Fruit fly (Drosophila melanogaster) whole organism, prepupa: ENCODE data around the gene CG18814.

Source experiments
- Blimp-1 ChIP-seq: fragments of 200-800 bp; sonication (Bioruptor generic); optimal IDR thresholded peaks from 3 replicates; lab custom pipeline; 2017; ENCODE audit warnings: missing biosample characterization, missing genetic modification characterization, mild to moderate bottlenecking, moderate library complexity, missing genetic modification reagents
- CG10631 ChIP-seq: fragments of 200-800 bp; sonication (Bioruptor generic); optimal IDR thresholded peaks from 2 replicates; lab custom pipeline; 2016; ENCODE audit warnings: missing biosample characterization, missing genetic modification characterization
- CG11902 ChIP-seq: fragments of 200-800 bp; sonication (Bioruptor generic); optimal IDR thresholded peaks from 3 replicates; lab custom pipeline; 2016; ENCODE audit warnings: missing biosample characterization, missing genetic modification characterization
- CG15336 ChIP-seq: fragments of 200-800 bp; sonication (Bioruptor generic); IDR thresholded peaks from 2 replicates; pipeline ENCODE4 v1.3.6; 2022; ENCODE audit warnings: missing biosample characterization, missing genetic modification characterization
- CG16779 ChIP-seq: fragments of 200-800 bp; sonication (Bioruptor generic); optimal IDR thresholded peaks from 3 replicates; lab custom pipeline; 2017; ENCODE audit warnings: missing biosample characterization, mild to moderate bottlenecking, missing genetic modification characterization
- CG3032 ChIP-seq: fragments of 200-800 bp; optimal IDR thresholded peaks from 2 replicates; lab custom pipeline; 2019; ENCODE audit warnings: missing biosample characterization, mild to moderate bottlenecking, missing genetic modification characterization, moderate library complexity
- CG34406 ChIP-seq: fragments of 200-800 bp; sonication (Bioruptor generic); optimal IDR thresholded peaks from 3 replicates; lab custom pipeline; 2016; ENCODE audit warnings: missing biosample characterization, missing genetic modification characterization
- CG4318 ChIP-seq: fragments of 200-800 bp; sonication (Bioruptor generic); optimal IDR thresholded peaks from 3 replicates; lab custom pipeline; 2017; ENCODE audit warnings: missing biosample characterization, mild to moderate bottlenecking, missing genetic modification characterization
- CG6163 ChIP-seq: fragments of 200-800 bp; sonication (Bioruptor generic); IDR thresholded peaks from 3 replicates; pipeline ENCODE4 v1.3.6; 2022; ENCODE audit warnings: missing biosample characterization, missing genetic modification characterization
- CG6808 ChIP-seq: fragments of 200-800 bp; sonication (Bioruptor generic); optimal IDR thresholded peaks from 3 replicates; lab custom pipeline; 2017; ENCODE audit warnings: missing biosample characterization, missing genetic modification characterization, mild to moderate bottlenecking, moderate library complexity, missing genetic modification reagents
- CG6854 ChIP-seq: fragments of 200-800 bp; sonication (Bioruptor generic); optimal IDR thresholded peaks from 2 replicates; lab custom pipeline; 2017; ENCODE audit warnings: missing biosample characterization, mild to moderate bottlenecking, missing genetic modification characterization
- CG7368 ChIP-seq: fragments of 200-800 bp; sonication (Bioruptor generic); optimal IDR thresholded peaks from 3 replicates; lab custom pipeline; 2016; ENCODE audit warnings: missing biosample characterization, missing genetic modification characterization
- CG8119 ChIP-seq: fragments of 200-800 bp; sonication (Bioruptor generic); IDR thresholded peaks from 3 replicates; pipeline ENCODE4 v1.3.6; 2022; ENCODE audit warnings: missing biosample characterization, missing genetic modification characterization
- CG8319 ChIP-seq: fragments of 200-800 bp; sonication (Bioruptor generic); optimal IDR thresholded peaks from 3 replicates; lab custom pipeline; 2016; ENCODE audit warnings: missing biosample characterization, missing genetic modification characterization
- CG8632 ChIP-seq: fragments of 200-800 bp; sonication (Bioruptor generic); optimal IDR thresholded peaks from 3 replicates; lab custom pipeline; 2016; ENCODE audit warnings: missing biosample characterization, missing genetic modification characterization
- Eip78C ChIP-seq: fragments of 200-800 bp; sonication (Bioruptor generic); peaks from one replicate; lab custom pipeline; 2016; ENCODE audit warnings: missing biosample characterization, missing genetic modification characterization
- Ets21C ChIP-seq: fragments of 200-800 bp; sonication (Bioruptor generic); optimal IDR thresholded peaks from 3 replicates; lab custom pipeline; 2016; ENCODE audit warnings: missing biosample characterization, missing genetic modification characterization
- Gug ChIP-seq: fragments of 200-800 bp; sonication (Bioruptor generic); IDR thresholded peaks from 2 replicates; pipeline ENCODE4 v1.3.6; 2022; ENCODE audit warnings: missing biosample characterization, missing genetic modification characterization
- Hr38 ChIP-seq: sonication (Bioruptor generic); optimal IDR thresholded peaks from 2 replicates; lab custom pipeline; 2016; ENCODE audit warnings: missing biosample characterization, missing genetic modification characterization
- Met ChIP-seq: fragments of 200-800 bp; sonication (Bioruptor generic); optimal IDR thresholded peaks from 3 replicates; lab custom pipeline; 2016; ENCODE audit warnings: missing biosample characterization, missing genetic modification characterization
- OdsH ChIP-seq: fragments of 200-800 bp; sonication (Bioruptor generic); optimal IDR thresholded peaks from 3 replicates; lab custom pipeline; 2016; ENCODE audit warnings: missing biosample characterization, missing genetic modification characterization
- Smox ChIP-seq: fragments of 200-800 bp; sonication (Bioruptor generic); optimal IDR thresholded peaks from 3 replicates; lab custom pipeline; 2016; ENCODE audit warnings: missing biosample characterization, missing genetic modification characterization
- Sox102F ChIP-seq: fragments of 200-800 bp; sonication (Bioruptor generic); optimal IDR thresholded peaks from 2 replicates; lab custom pipeline; 2016; ENCODE audit warnings: missing biosample characterization, mild to moderate bottlenecking, missing genetic modification characterization
- Sox14 ChIP-seq: fragments of 200-800 bp; sonication (Bioruptor generic); optimal IDR thresholded peaks from 3 replicates; lab custom pipeline; 2016; ENCODE audit warnings: missing biosample characterization, missing genetic modification characterization
- achi ChIP-seq: fragments of 200-800 bp; sonication (Bioruptor generic); optimal IDR thresholded peaks from 3 replicates; lab custom pipeline; 2016; ENCODE audit warnings: missing biosample characterization, missing genetic modification characterization
- acj6 ChIP-seq: fragments of 200-800 bp; sonication (Bioruptor generic); optimal IDR thresholded peaks from 3 replicates; lab custom pipeline; 2016; ENCODE audit warnings: missing biosample characterization, missing genetic modification characterization
- dac ChIP-seq: fragments of 200-800 bp; sonication (Bioruptor generic); optimal IDR thresholded peaks from 2 replicates; lab custom pipeline; 2017; ENCODE audit warnings: missing biosample characterization, mild to moderate bottlenecking, missing genetic modification characterization
- dsx ChIP-seq: fragments of 200-800 bp; optimal IDR thresholded peaks from 3 replicates; lab custom pipeline; 2019; ENCODE audit warnings: missing biosample characterization, mild to moderate bottlenecking, missing genetic modification characterization, moderate library complexity; ENCODE audit not compliant: poor library complexity, severe bottlenecking
- eg ChIP-seq: fragments of 200-800 bp; sonication (Bioruptor generic); IDR thresholded peaks from 3 replicates; pipeline ENCODE4 v1.3.6; 2022; ENCODE audit warnings: missing biosample characterization, missing genetic modification characterization
- esn ChIP-seq: fragments of 200-800 bp; sonication (Bioruptor generic); optimal IDR thresholded peaks from 2 replicates; lab custom pipeline; 2016; ENCODE audit warnings: missing biosample characterization, mild to moderate bottlenecking, missing genetic modification characterization, moderate library complexity
- fd59A ChIP-seq: fragments of 200-800 bp; sonication (Bioruptor generic); optimal IDR thresholded peaks from 2 replicates; lab custom pipeline; 2017; ENCODE audit warnings: missing biosample characterization, mild to moderate bottlenecking, missing genetic modification characterization, missing genetic modification reagents
- fkh ChIP-seq: fragments of 200-800 bp; sonication (Bioruptor generic); optimal IDR thresholded peaks from 3 replicates; lab custom pipeline; 2017; ENCODE audit warnings: missing biosample characterization, mild to moderate bottlenecking, missing genetic modification characterization, moderate library complexity
- lz ChIP-seq: fragments of 200-800 bp; sonication (Bioruptor generic); optimal IDR thresholded peaks from 3 replicates; lab custom pipeline; 2016; ENCODE audit warnings: missing biosample characterization, missing genetic modification characterization
- net ChIP-seq: fragments of 200-800 bp; sonication (Bioruptor generic); optimal IDR thresholded peaks from 3 replicates; lab custom pipeline; 2016; ENCODE audit warnings: missing biosample characterization, missing genetic modification characterization
- salr ChIP-seq, 2 experiments: fragments of 200-800 bp; sonication (Bioruptor generic); optimal IDR thresholded peaks; 3 replicates each; lab custom pipeline; 2016 to 2018; ENCODE audit warnings: missing biosample characterization in 2 of 2, missing genetic modification characterization in 2 of 2, mild to moderate bottlenecking in 1 of 2
- svp ChIP-seq: fragments of 200-800 bp; sonication (Bioruptor generic); peaks from one replicate; lab custom pipeline; 2016; ENCODE audit warnings: missing biosample characterization, missing genetic modification characterization
- topi ChIP-seq: fragments of 200-800 bp; sonication (Bioruptor generic); optimal IDR thresholded peaks from 3 replicates; lab custom pipeline; 2016; ENCODE audit warnings: missing biosample characterization, missing genetic modification characterization

The CG18814 gene

DNA sequence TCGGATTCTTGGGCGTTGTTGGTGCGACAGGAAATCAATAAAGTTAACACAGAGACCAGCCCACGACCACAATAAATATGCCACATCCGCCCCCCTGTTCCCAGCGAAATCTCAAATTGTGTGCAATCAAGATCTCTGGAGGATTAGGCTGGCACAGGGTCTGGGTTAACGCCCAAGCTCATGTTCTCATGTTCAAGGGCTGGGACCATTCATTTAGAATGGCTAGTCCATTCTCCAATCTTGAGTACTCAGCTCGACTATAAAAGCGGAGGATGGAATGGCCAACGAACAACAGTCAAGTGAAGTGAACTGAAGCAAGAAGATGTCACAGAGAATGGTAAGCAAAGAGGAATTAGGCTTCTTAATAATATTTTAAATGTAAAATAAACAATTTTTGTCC is 36.6 kb upstream of the CG18814 start, which contains the start of gene CG13056:
Gene CG13056, plus strand, starts transcription at position 301 of the 400 bp plus-strand sequence.
- no peak for TF ChIP-seq CG7368
- no peak for TF ChIP-seq CG10631 (GFP tag; lab: Kevin White, UChicago)
- no peak for TF ChIP-seq Eip78C
- no peak for TF ChIP-seq Met (GFP tag; lab: Kevin White, UChicago)
- TF ChIP-seq Sox102F (GFP tag; lab: Kevin White, UChicago): no peak
- TF ChIP-seq salr (GFP tag; optimal IDR thresholded peaks at IDR 0.05; lab: Kevin White, UChicago): no peak
- TF ChIP-seq CG8632: no peak
- TF ChIP-seq topi: no peak
- TF ChIP-seq fd59A (GFP tag; lab: Kevin White, UChicago): no peak
- TF ChIP-seq Ets21C (GFP tag; lab: Kevin White, UChicago): no peak
- TF ChIP-seq achi (GFP tag; lab: Kevin White, UChicago): no peak
- no peak for TF ChIP-seq Smox (GFP tag; lab: Kevin White, UChicago)
- no peak for TF ChIP-seq OdsH
- TF ChIP-seq acj6 (GFP tag; lab: Kevin White, UChicago): no peak
- no peak for TF ChIP-seq CG6854
- no peak for TF ChIP-seq CG15336
- TF ChIP-seq Sox14: no peak
- no peak for TF ChIP-seq Gug

dm6 chr3L:16334876-16335275 is 34.8 kb upstream of the CG18814 start:
- TF ChIP-seq CG6808 (GFP tag; lab: Kevin White, UChicago): no peak
- 0 out of 3 replicates have a peak, but pooled peaks have one; percentile 32 for TF ChIP-seq eg
- TF ChIP-seq CG11902 (GFP tag; lab: Kevin White, UChicago): no peak
- TF ChIP-seq Eip78C: peak; percentile 41
- no peak for TF ChIP-seq CG8119 (GFP tag; lab: Robert Waterston, UW)
- TF ChIP-seq fkh (GFP tag; lab: Kevin White, UChicago): no peak
- TF ChIP-seq lz (GFP tag; lab: Kevin White, UChicago): no peak
- TF ChIP-seq topi: no peak

DNA sequence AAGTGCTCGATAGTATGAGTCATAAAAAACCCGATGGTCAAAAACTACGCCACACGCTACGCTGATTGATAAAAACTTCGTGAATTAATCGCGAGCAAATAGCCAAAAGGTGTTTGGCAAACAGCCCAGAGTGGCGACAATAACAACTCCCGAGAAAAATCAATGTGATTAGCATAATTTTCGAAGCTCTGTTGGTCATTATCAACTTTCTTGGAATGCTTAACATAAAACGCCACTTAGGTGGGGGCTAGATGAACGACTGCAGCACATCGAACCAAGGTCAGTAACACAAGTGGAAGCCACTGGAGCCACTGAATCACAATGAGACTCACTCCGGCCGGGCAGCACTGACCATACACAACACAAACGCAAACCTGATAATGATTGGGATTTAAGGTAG is 31.9 kb upstream of the CG18814 start:
- TF ChIP-seq CG34406 (GFP tag; lab: Kevin White, UChicago): no peak
- no peak for TF ChIP-seq CG6854
- no peak for TF ChIP-seq dac (GFP tag; lab: Kevin White, UChicago)
- no peak for TF ChIP-seq CG4318 (GFP tag; lab: Kevin White, UChicago)
- TF ChIP-seq CG6163: no peak
- TF ChIP-seq svp (GFP tag; lab: Kevin White, UChicago): no peak
- TF ChIP-seq CG6808 (GFP tag; lab: Kevin White, UChicago): no peak
- no peak for TF ChIP-seq CG8119 (GFP tag; lab: Robert Waterston, UW)
- no peak for TF ChIP-seq Hr38 (GFP tag; lab: Kevin White, UChicago)
- TF ChIP-seq CG3032 (tag; lab: Kevin White, UChicago): no peak
- TF ChIP-seq topi: no peak
- no peak for TF ChIP-seq CG16779
- no peak for TF ChIP-seq esn
- no peak for TF ChIP-seq net
- TF ChIP-seq dsx (GFP tag; lab: Kevin White, UChicago): no peak
- TF ChIP-seq, all 60 proteins: peak for 0

DNA sequence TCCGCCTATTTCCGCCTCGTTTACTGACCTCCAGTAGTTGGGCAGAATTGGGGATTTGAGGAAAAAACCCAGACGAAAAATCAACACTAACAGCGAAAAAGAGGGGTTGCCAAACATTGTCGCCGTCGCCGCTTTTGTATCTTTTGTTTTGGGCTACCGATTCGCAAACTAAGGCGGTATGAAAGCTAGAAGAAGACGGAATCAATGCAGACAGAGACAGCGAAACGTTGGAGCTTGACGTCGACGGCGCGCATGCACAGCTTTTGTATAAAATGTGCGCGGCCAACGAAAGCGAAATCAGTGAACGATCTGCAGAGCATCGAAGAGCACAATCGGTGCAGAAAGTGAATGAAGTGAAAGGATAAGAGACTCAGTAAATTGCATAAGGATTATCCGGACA is 30.9 kb upstream of the CG18814 start, which contains the start of gene CG4998:
Gene CG4998, plus strand, starts transcription at position 301 of the 400 bp plus-strand sequence.
- peak; percentile 75 for TF ChIP-seq Blimp-1 (GFP tag; lab: Kevin White, UChicago)
- no peak for TF ChIP-seq CG8319
